Worm (Caenorhabditis elegans) whole organism, early embryonic: ENCODE measurements around the gene T16G12.10.
"Not testable (repeated sequence)": the region's sequence is repeated elsewhere in the genome, so short reads cannot be mapped to it uniquely, and the experiment has no call there.

Experiments
- B0310.2 ChIP-seq: sonication (generic microtip); optimal IDR thresholded peaks from 2 replicates; lab custom pipeline; 2016; ENCODE audit warnings: mild to moderate bottlenecking, missing genetic modification characterization, missing compliant biosample characterization
- F13C5.2 ChIP-seq: sonication (generic microtip); optimal IDR thresholded peaks from 2 replicates; lab custom pipeline; 2017; ENCODE audit warnings: mild to moderate bottlenecking, missing genetic modification characterization, inconsistent platforms, missing compliant biosample characterization
- aly-1 ChIP-seq: sonication (generic microtip); optimal IDR thresholded peaks from 2 replicates; lab custom pipeline; 2016; ENCODE audit warnings: missing genetic modification characterization, missing compliant biosample characterization
- ama-1 ChIP-seq: fragments of 150-350 bp; optimal IDR thresholded peaks from 2 replicates; lab custom pipeline; 2014
- ceh-13 ChIP-seq: fragments of 200-800 bp; sonication (Bioruptor generic); optimal IDR thresholded peaks from 2 replicates; lab custom pipeline; 2018; ENCODE audit warnings: mild to moderate bottlenecking, missing genetic modification characterization, missing compliant biosample characterization
- ceh-36 ChIP-seq: sonication (generic microtip); optimal IDR thresholded peaks from 2 replicates; lab custom pipeline; 2016; ENCODE audit warnings: missing genetic modification characterization, inconsistent platforms, missing compliant biosample characterization
- ets-7 ChIP-seq: sonication (generic microtip); optimal IDR thresholded peaks from 2 replicates; lab custom pipeline; 2016; ENCODE audit warnings: missing genotype, missing genetic modification characterization, missing compliant biosample characterization
- flt-1 ChIP-seq: fragments of 200-800 bp; sonication (Bioruptor generic); IDR thresholded peaks from 2 replicates; pipeline ENCODE4 v1.3.6; 2022; ENCODE audit warnings: missing genetic modification characterization, missing compliant biosample characterization
- hmbx-1 ChIP-seq: sonication (generic microtip); optimal IDR thresholded peaks from 2 replicates; lab custom pipeline; 2016; ENCODE audit warnings: mild to moderate bottlenecking, missing genetic modification characterization, missing compliant biosample characterization
- hmg-4 ChIP-seq: fragments of 200-800 bp; sonication (Bioruptor generic); optimal IDR thresholded peaks from 2 replicates; lab custom pipeline; 2018; ENCODE audit warnings: mild to moderate bottlenecking, missing genetic modification characterization, missing compliant biosample characterization
- hnd-1 ChIP-seq: sonication (generic microtip); optimal IDR thresholded peaks from 2 replicates; lab custom pipeline; 2016; ENCODE audit warnings: missing genetic modification characterization, missing compliant biosample characterization
- pes-1 ChIP-seq: fragments of 200-800 bp; sonication (Bioruptor generic); IDR thresholded peaks from 2 replicates; pipeline ENCODE4 v1.3.6; 2022; ENCODE audit warnings: missing genetic modification reagents, missing genetic modification characterization, missing compliant biosample characterization
- scrt-1 ChIP-seq: fragments of 200-800 bp; sonication (Bioruptor generic); IDR thresholded peaks from 2 replicates; pipeline ENCODE4 v1.3.6; 2022; ENCODE audit warnings: missing genetic modification characterization, missing compliant biosample characterization
- sea-1 ChIP-seq: fragments of 200-800 bp; sonication (Bioruptor generic); conservative IDR thresholded peaks from 2 replicates; pipeline ENCODE4 v1.3.6; 2022; ENCODE audit warnings: missing genetic modification characterization, missing compliant biosample characterization
- tbx-11 ChIP-seq: fragments of 200-800 bp; sonication (Bioruptor generic); IDR thresholded peaks from 2 replicates; pipeline ENCODE4 v1.3.6; 2022; ENCODE audit warnings: missing genetic modification characterization, missing compliant biosample characterization
- tbx-37 ChIP-seq: fragments of 200-800 bp; sonication (Bioruptor generic); conservative IDR thresholded peaks from 2 replicates; pipeline ENCODE4 v1.3.6; 2022; ENCODE audit warnings: missing genetic modification reagents, missing genetic modification characterization, missing compliant biosample characterization
- tra-4 ChIP-seq: sonication (generic microtip); optimal IDR thresholded peaks from 2 replicates; lab custom pipeline; 2017; ENCODE audit warnings: missing genetic modification characterization, missing compliant biosample characterization

Gene T16G12.10

DNA sequence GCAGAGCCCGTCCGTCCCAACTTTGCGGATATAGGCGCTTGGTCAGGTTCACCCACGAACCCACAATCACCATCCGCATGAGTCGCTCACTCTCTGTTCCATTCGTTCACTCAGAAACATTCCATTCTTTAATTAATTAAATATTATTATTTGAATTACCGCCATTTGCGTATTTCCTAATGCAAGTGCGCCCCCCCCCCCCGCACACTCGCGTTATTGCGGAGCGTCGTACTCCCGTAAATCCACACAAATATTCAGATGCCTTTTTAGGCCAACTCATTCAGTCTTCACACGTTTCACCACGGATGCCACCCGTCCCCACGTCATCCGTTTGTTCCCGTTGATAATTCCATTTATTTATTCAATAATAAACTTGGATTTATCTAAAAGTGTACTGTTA lies 5.6 kb downstream of the T16G12.10 start, which contains the start of gene T16G12.3:
T16G12.3 (plus strand) TSS at position 301 of the 400 bp plus-strand sequence.
- TF ChIP-seq scrt-1 (GFP tag; lab: Robert Waterston, UW); flt-1 (GFP tag; lab: Robert Waterston, UW); hnd-1 (tag; lab: Kevin White, UChicago): not testable (repeated sequence)

DNA sequence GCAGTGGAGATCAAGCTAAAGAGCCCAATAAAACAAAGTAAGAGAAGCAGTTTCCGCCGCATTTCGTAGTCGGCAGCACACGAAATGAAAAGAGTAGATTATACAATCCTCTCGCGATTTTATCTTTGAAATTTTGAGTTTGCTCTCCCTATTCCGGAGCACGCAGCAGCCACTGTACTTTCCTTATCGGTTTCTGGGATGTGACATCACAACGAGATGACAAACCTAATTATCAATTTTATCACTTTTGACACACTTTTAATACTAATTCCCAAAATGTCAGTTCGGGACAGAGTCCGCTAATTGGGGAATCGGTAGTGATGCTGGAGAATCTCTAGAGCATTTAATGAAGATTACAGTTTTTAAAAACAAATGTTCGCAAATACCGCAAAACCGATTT lies 6.3 kb downstream of the T16G12.10 start, which contains the start of gene T16G12.1:
T16G12.1 (minus strand) TSS at position 176 of the 400 bp plus-strand sequence.
- no peak for TF ChIP-seq ceh-36
- no peak for TF ChIP-seq pes-1
- no peak for TF ChIP-seq tbx-37 (GFP tag; lab: Robert Waterston, UW)
- TF ChIP-seq hmg-4 (GFP tag; lab: Kevin White, UChicago), result no peak
- TF ChIP-seq ets-7 (tag; lab: Kevin White, UChicago), result no peak
- no peak for TF ChIP-seq ama-1 (lab: Kevin White, UChicago)

DNA sequence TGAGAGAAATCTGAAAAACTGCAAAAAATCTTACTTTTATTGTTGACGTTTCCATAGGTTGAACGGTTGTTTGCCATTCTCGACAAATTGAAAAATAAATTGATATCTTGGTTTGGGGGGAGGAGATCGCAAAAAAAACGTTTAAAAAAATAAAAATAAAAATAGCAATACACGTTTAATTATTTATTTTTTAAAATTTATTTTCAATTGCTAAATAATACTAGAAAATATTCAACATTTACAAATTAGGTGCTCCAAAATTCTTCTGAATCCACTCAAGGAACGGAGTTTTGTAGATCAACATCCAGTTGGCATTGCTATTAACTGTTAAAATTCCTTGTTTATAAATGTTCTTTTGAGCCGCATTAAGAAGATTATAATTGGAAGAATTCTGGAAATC lies 15.9 kb downstream of the T16G12.10 start, which contains the start of gene T16G12.7:
T16G12.7 (minus strand) TSS at position 101 of the 400 bp plus-strand sequence.
- no peak for TF ChIP-seq B0310.2 (tag; lab: Kevin White, UChicago)
- no peak for TF ChIP-seq hmbx-1 (tag; lab: Kevin White, UChicago)
- TF ChIP-seq scrt-1 (GFP tag; lab: Robert Waterston, UW), result no peak

DNA sequence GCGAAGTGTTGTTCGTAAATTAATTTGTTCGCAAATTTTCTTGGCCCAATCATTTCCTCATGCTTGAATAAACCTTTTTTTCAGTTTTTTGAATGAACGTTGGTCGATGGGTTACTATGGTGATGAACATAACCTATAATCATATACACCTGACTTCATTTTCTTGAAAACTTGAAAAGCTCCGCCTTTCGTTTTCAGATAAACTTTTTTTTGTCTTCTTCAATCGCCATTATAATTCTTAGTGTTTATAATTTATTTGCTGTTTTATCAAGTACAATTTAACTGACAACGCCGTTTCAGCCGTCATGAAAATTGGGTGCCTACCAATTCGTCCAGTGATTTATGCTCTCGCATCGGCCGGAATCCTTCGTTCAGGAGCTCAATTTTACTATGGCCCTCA lies 18.8 kb downstream of the T16G12.10 start, which contains the start of gene M04D8.7:
M04D8.7 (plus strand) TSS at position 301 of the 400 bp plus-strand sequence.
- TF ChIP-seq sea-1, result no peak
- no peak for TF ChIP-seq tra-4 (tag; lab: Kevin White, UChicago)
- no peak for TF ChIP-seq ceh-13
- no peak for TF ChIP-seq tbx-37 (GFP tag; lab: Robert Waterston, UW)
- no peak for TF ChIP-seq scrt-1 (GFP tag; lab: Robert Waterston, UW)
- TF ChIP-seq ama-1 (lab: Kevin White, UChicago), result no peak

DNA sequence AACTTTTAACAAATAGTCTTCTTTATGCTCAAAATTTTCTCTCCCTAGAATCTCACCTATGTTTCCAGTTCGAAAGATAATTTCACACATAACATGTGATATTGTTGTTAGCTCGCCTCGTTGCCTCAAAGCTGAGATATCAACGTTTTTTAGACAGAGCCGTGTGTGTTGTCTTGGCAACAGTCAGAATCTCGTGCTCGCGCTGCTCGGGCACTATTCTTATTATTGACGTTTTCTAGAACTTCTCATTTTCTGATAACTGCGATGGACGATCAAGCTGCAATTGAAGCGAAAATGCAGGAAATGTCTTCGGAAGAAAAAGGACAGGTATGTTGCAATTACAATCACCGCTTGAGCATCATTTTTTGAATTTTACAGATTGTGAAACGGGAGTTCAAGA lies 20.1 kb downstream of the T16G12.10 start, which contains the start of gene xbx-3:
xbx-3 (plus strand) TSS at position 163 of the 400 bp plus-strand sequence.
- TF ChIP-seq B0310.2 (tag; lab: Kevin White, UChicago) (no peak), ets-7 (tag; lab: Kevin White, UChicago) (no peak), pes-1 (no peak), sea-1 (no peak), flt-1 (GFP tag; lab: Robert Waterston, UW) (no peak)

DNA sequence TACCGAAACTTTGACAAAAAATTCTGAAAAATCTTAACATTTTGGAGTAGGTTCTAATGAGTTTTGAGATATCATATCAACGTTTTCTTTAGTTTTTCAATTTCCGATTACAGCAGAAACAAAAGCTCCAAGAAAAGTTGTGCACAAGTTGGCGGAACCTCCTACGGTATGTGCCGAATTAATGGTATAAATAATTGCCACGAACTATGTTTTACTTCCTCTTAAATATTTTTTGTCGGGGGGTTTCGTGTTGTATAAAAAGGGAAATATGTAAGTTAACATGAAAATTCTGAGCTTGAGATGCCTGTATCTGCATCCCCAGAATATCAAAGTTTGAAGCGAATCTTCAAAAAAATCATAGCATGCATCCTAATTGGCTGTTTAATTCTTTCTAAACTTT lies 22.1 kb downstream of the T16G12.10 start, which contains the start of gene M04D8.8:
M04D8.8 (plus strand) TSS at position 301 of the 400 bp plus-strand sequence.
- TF ChIP-seq hmbx-1 (tag; lab: Kevin White, UChicago) (no peak), tra-4 (tag; lab: Kevin White, UChicago) (no peak), F13C5.2 (tag; lab: Kevin White, UChicago) (no peak), flt-1 (GFP tag; lab: Robert Waterston, UW) (no peak), scrt-1 (GFP tag; lab: Robert Waterston, UW) (no peak), hnd-1 (tag; lab: Kevin White, UChicago) (no peak), B0310.2 (tag; lab: Kevin White, UChicago) (no peak), pes-1 (no peak), ama-1 (lab: Kevin White, UChicago) (no peak), tbx-11 (no peak), hmg-4 (GFP tag; lab: Kevin White, UChicago) (no peak), tbx-37 (GFP tag; lab: Robert Waterston, UW) (no peak), ceh-36 (no peak), aly-1 (tag; lab: Kevin White, UChicago) (no peak), sea-1 (no peak), ceh-13 (no peak)

DNA sequence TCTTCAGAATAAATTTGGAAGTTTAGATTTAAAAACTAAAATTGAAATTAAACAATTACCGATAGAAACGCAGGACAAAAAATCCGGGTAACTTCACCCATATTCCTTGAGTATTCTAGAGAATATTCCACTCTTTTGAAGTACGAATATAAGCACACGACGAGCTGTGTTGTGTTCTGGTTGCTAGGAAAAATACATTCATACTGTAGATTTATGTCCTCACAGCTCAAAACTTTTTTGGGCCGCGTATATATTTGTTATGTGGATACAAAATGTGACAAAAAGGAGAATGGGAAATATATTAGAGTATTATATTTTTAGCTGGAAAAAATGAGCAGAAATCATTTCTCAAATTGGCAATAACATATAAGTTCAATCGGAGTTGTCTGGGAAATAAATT lies 22.7 kb downstream of the T16G12.10 start, which contains the start of gene M04D8.5:
M04D8.5 (minus strand) TSS at position 101 of the 400 bp plus-strand sequence.
- TF ChIP-seq sea-1 (no peak), ama-1 (lab: Kevin White, UChicago) (no peak), hmg-4 (GFP tag; lab: Kevin White, UChicago) (no peak), hnd-1 (tag; lab: Kevin White, UChicago) (no peak), ceh-36 (no peak), B0310.2 (tag; lab: Kevin White, UChicago) (no peak), tbx-37 (GFP tag; lab: Robert Waterston, UW) (no peak), tra-4 (tag; lab: Kevin White, UChicago) (no peak), pes-1 (no peak), flt-1 (GFP tag; lab: Robert Waterston, UW) (no peak), ets-7 (tag; lab: Kevin White, UChicago) (no peak), tbx-11 (no peak), ceh-13 (no peak), hmbx-1 (tag; lab: Kevin White, UChicago) (no peak), aly-1 (tag; lab: Kevin White, UChicago) (no peak), F13C5.2 (tag; lab: Kevin White, UChicago) (no peak), scrt-1 (GFP tag; lab: Robert Waterston, UW) (no peak)

DNA sequence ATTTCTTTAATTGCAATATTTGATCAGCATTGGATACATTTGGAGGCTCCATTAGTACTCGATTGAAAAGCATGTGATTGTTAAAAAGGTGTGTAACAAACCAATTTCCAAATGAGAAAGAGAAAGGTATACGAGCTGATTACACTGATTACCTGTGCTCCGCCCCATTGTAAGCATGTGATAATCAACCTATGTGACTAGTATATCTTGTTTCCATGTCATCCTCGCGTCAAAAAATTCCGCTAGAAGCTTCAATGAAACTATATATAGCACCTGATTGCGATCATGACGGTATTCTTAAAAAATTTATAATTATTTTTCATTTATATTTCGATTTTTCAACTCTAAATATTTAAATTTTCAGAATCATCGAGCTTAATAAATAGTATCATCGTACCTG lies 25.4 kb downstream of the T16G12.10 start, which contains the start of gene M04D8.4:
M04D8.4 (minus strand) TSS at position 101 of the 400 bp plus-strand sequence.
- TF ChIP-seq tra-4 (tag; lab: Kevin White, UChicago), result no peak
- TF ChIP-seq aly-1 (tag; lab: Kevin White, UChicago), result no peak
- no peak for TF ChIP-seq hmg-4 (GFP tag; lab: Kevin White, UChicago)
- no peak for TF ChIP-seq sea-1
- no peak for TF ChIP-seq flt-1 (GFP tag; lab: Robert Waterston, UW)
- TF ChIP-seq tbx-37 (GFP tag; lab: Robert Waterston, UW), result no peak
- TF ChIP-seq hmbx-1 (tag; lab: Kevin White, UChicago), result no peak
- TF ChIP-seq scrt-1 (GFP tag; lab: Robert Waterston, UW), result no peak
- TF ChIP-seq pes-1, result no peak
- TF ChIP-seq hnd-1 (tag; lab: Kevin White, UChicago), result no peak
- no peak for TF ChIP-seq tbx-11
- TF ChIP-seq ceh-36, result no peak
- TF ChIP-seq ceh-13, result no peak
- TF ChIP-seq F13C5.2 (tag; lab: Kevin White, UChicago), result no peak
- TF ChIP-seq B0310.2 (tag; lab: Kevin White, UChicago), result no peak
- TF ChIP-seq ama-1 (lab: Kevin White, UChicago), result no peak
- TF ChIP-seq ets-7 (tag; lab: Kevin White, UChicago), result no peak
